Worm (Caenorhabditis elegans): Measurements from ENCODE around the gene M02D8.3.

M02D8.3 gene

ce11 chrX:8752546-8752945 is 15.7 kb upstream of the M02D8.3 start:
- TF ChIP-seq nhr-2 (tag; optimal IDR thresholded peaks at IDR 0.05) (no peak), elt-3 (tag; optimal IDR thresholded peaks at IDR 0.05) (peak; percentile 44), lin-32 (GFP tag; optimal IDR thresholded peaks at IDR 0.05) (no peak), elt-1 (tag; optimal IDR thresholded peaks at IDR 0.05; ENCODE audit: borderline replicate concordance, insufficient read depth) (peak; percentile 78), lin-13 (tag; optimal IDR thresholded peaks at IDR 0.05) (no peak), lsy-2 (tag; optimal IDR thresholded peaks at IDR 0.05) (no peak), sem-2 (GFP tag; optimal IDR thresholded peaks at IDR 0.05) (no peak), mab-5 (tag; optimal IDR thresholded peaks at IDR 0.05) (no peak), unc-120 (tag; optimal IDR thresholded peaks at IDR 0.05; ENCODE audit: poor library complexity, severe bottlenecking) (no peak), tbx-8 (GFP tag; optimal IDR thresholded peaks at IDR 0.05) (no peak), ceh-43 (GFP tag; optimal IDR thresholded peaks at IDR 0.05) (no peak), unc-62 (GFP tag; optimal IDR thresholded peaks at IDR 0.05) (peak; percentile 47), sptf-1 (tag; optimal IDR thresholded peaks at IDR 0.05) (no peak), ces-1 (GFP tag; optimal IDR thresholded peaks at IDR 0.05) (no peak), mep-1 (tag; optimal IDR thresholded peaks at IDR 0.05) (no peak), ztf-11 (tag; optimal IDR thresholded peaks at IDR 0.05) (no peak), zip-8 (tag; optimal IDR thresholded peaks at IDR 0.05) (no peak), nhr-12 (tag; optimal IDR thresholded peaks at IDR 0.05) (no peak), nhr-237 (tag; optimal IDR thresholded peaks at IDR 0.05) (no peak), blmp-1 (tag; optimal IDR thresholded peaks at IDR 0.05) (no peak), drap-1 (GFP tag; optimal IDR thresholded peaks at IDR 0.05) (no peak), snpc-4 (tag; optimal IDR thresholded peaks at IDR 0.05) (no peak), M03D4.4 (tag; optimal IDR thresholded peaks at IDR 0.05) (no peak), pha-4 (tag; optimal IDR thresholded peaks at IDR 0.05) (no peak), ceh-39 (tag; optimal IDR thresholded peaks at IDR 0.05) (no peak), ham-2 (GFP tag; optimal IDR thresholded peaks at IDR 0.05) (no peak), nhr-28 (tag; optimal IDR thresholded peaks at IDR 0.05) (no peak)

- no peak for TF ChIP-seq drap-1 (GFP tag; optimal IDR thresholded peaks at IDR 0.05)
- TF ChIP-seq unc-120 (tag; optimal IDR thresholded peaks at IDR 0.05; ENCODE audit: poor library complexity, severe bottlenecking): no peak
Observed at ce11 chrX:8750660-8751059, 13.8 kb upstream of the M02D8.3 start, which contains the start of gene asns-2. Gene asns-2 (minus strand): TSS chrX:8750941.

ce11 chrX:8750209-8750608 is 13.4 kb upstream of the M02D8.3 start:
- TF ChIP-seq snpc-4 (tag; optimal IDR thresholded peaks at IDR 0.05) (no peak), ceh-39 (tag; optimal IDR thresholded peaks at IDR 0.05) (no peak), M03D4.4 (tag; optimal IDR thresholded peaks at IDR 0.05) (no peak), sem-2 (GFP tag; optimal IDR thresholded peaks at IDR 0.05) (no peak), bed-3 (GFP tag; optimal IDR thresholded peaks at IDR 0.05) (no peak), tbx-8 (GFP tag; optimal IDR thresholded peaks at IDR 0.05) (no peak), flh-1 (GFP tag; optimal IDR thresholded peaks at IDR 0.05) (no peak), ces-1 (GFP tag; optimal IDR thresholded peaks at IDR 0.05) (no peak), lsy-2 (tag; optimal IDR thresholded peaks at IDR 0.05) (no peak), nhr-76 (tag; optimal IDR thresholded peaks at IDR 0.05) (no peak), elt-1 (tag; optimal IDR thresholded peaks at IDR 0.05; ENCODE audit: borderline replicate concordance, insufficient read depth) (no peak), blmp-1 (tag; optimal IDR thresholded peaks at IDR 0.05) (no peak), drap-1 (GFP tag; optimal IDR thresholded peaks at IDR 0.05) (no peak), ztf-11 (tag; optimal IDR thresholded peaks at IDR 0.05) (no peak), sptf-1 (tag; optimal IDR thresholded peaks at IDR 0.05) (no peak), nhr-2 (tag; optimal IDR thresholded peaks at IDR 0.05) (no peak), ceh-43 (GFP tag; optimal IDR thresholded peaks at IDR 0.05) (no peak), lin-13 (tag; optimal IDR thresholded peaks at IDR 0.05) (no peak), nhr-28 (tag; optimal IDR thresholded peaks at IDR 0.05) (no peak)

ce11 chrX:8745524-8745923 is 8.7 kb upstream of the M02D8.3 start:
- TF ChIP-seq nhr-12 (tag; optimal IDR thresholded peaks at IDR 0.05) (no peak), mab-5 (tag; optimal IDR thresholded peaks at IDR 0.05) (no peak), unc-39 (tag; optimal IDR thresholded peaks at IDR 0.05) (no peak), cnd-1 (tag; optimal IDR thresholded peaks at IDR 0.05) (no peak), ham-2 (GFP tag; optimal IDR thresholded peaks at IDR 0.05) (no peak), nhr-237 (tag; optimal IDR thresholded peaks at IDR 0.05) (no peak), flh-1 (GFP tag; optimal IDR thresholded peaks at IDR 0.05) (no peak), snpc-4 (tag; optimal IDR thresholded peaks at IDR 0.05) (no peak), M03D4.4 (tag; optimal IDR thresholded peaks at IDR 0.05) (no peak), hlh-1 (tag; optimal IDR thresholded peaks at IDR 0.05) (no peak)
